Worm (Caenorhabditis elegans): Measurements from ENCODE around the gene C44C10.7.

Gene C44C10.7

ce11 chrX:11661625-11662024, 26.4 kb downstream of the C44C10.7 start, which contains the start of gene sfxn-1.5 (continued):
- no peak for TF ChIP-seq ceh-28 (tag; optimal IDR thresholded peaks at IDR 0.05)
- TF ChIP-seq T20F7.1 (GFP tag; optimal IDR thresholded peaks at IDR 0.05): peak; percentile 6
- no peak for TF ChIP-seq nhr-11 (tag; optimal IDR thresholded peaks at IDR 0.05)
- TF ChIP-seq mxl-3 (GFP tag; optimal IDR thresholded peaks at IDR 0.05): peak; percentile 55
- no peak for TF ChIP-seq F37D6.2 (tag; optimal IDR thresholded peaks at IDR 0.05)
- TF ChIP-seq nhr-10 (tag; optimal IDR thresholded peaks at IDR 0.05): peak; percentile 58
- TF ChIP-seq jun-1 (tag; optimal IDR thresholded peaks at IDR 0.05): no peak
- TF ChIP-seq lin-29 (GFP tag; IDR thresholded peaks at IDR 0.05): no peak
- TF ChIP-seq aly-2 (tag; optimal IDR thresholded peaks at IDR 0.05): no peak
- TF ChIP-seq pha-4 (GFP tag; IDR thresholded peaks at IDR 0.05): peak; percentile 29; the same call in 1 of the 2 replicates
- TF ChIP-seq pha-4 (tag; optimal IDR thresholded peaks at IDR 0.05): no peak
- no peak for TF ChIP-seq ZK546.5 (tag; optimal IDR thresholded peaks at IDR 0.05)
- TF ChIP-seq mes-2 (tag; optimal IDR thresholded peaks at IDR 0.05; ENCODE audit: poor library complexity, severe bottlenecking): peak; percentile 39
- TF ChIP-seq mdl-1 (tag; optimal IDR thresholded peaks at IDR 0.05): peak in 1 of 2 experiments; percentile 83
- TF ChIP-seq Y75B8A.6 (GFP tag; IDR thresholded peaks at IDR 0.05): no peak
- TF ChIP-seq aha-1 (tag): peak; percentile 32
- TF ChIP-seq dpl-1 (GFP tag; optimal IDR thresholded peaks at IDR 0.05): no peak
- TF ChIP-seq hlh-30 (tag; optimal IDR thresholded peaks at IDR 0.05; ENCODE audit: insufficient read depth): peak; percentile 16
- peak; percentile 97 for TF ChIP-seq pqm-1 (tag; optimal IDR thresholded peaks at IDR 0.05)
- TF ChIP-seq nhr-77 (tag; optimal IDR thresholded peaks at IDR 0.05): peak; percentile 90
- no peak for TF ChIP-seq F44E2.7 (GFP tag; IDR thresholded peaks at IDR 0.05)

ce11 chrX:11658331-11658730, 29.7 kb downstream of the C44C10.7 start, which contains the start of gene T04F8.3:
TSS of gene T04F8.3 (plus strand) at chrX:11658631.
- TF ChIP-seq ZK546.5 (tag; optimal IDR thresholded peaks at IDR 0.05) (no peak), daf-16 (GFP tag; optimal IDR thresholded peaks at IDR 0.05) (no peak), daf-16 (tag; optimal IDR thresholded peaks at IDR 0.05) (no peak), lin-1 (GFP tag; IDR thresholded peaks at IDR 0.05) (no peak)

ce11 chrX:11656519-11657006, 31.5 kb downstream of the C44C10.7 start, which contains the start of gene T04F8.2:
TSS of gene T04F8.2 (minus strand) at chrX:11656569.
- TF ChIP-seq madf-5 (GFP tag; IDR thresholded peaks at IDR 0.05): no peak
- peak; percentile 90 for TF ChIP-seq dve-1 (tag; optimal IDR thresholded peaks at IDR 0.05; ENCODE audit: insufficient read depth)
- peak; percentile 84 for TF ChIP-seq mes-2 (tag; optimal IDR thresholded peaks at IDR 0.05; ENCODE audit: poor library complexity, severe bottlenecking)
- TF ChIP-seq zip-11 (GFP tag; IDR thresholded peaks at IDR 0.05): no peak
- no peak for TF ChIP-seq jun-1 (tag; optimal IDR thresholded peaks at IDR 0.05)
- TF ChIP-seq nhr-11 (tag; optimal IDR thresholded peaks at IDR 0.05): peak; percentile 60
- TF ChIP-seq F37D6.2 (tag; optimal IDR thresholded peaks at IDR 0.05): no peak
- TF ChIP-seq hlh-11 (tag; optimal IDR thresholded peaks at IDR 0.05): peak; percentile 65
- TF ChIP-seq tra-1 (GFP tag; IDR thresholded peaks at IDR 0.05): 0 out of 2 replicates have a peak, but pooled peaks have one; percentile 21
- TF ChIP-seq zip-2 (tag; optimal IDR thresholded peaks at IDR 0.05): no peak
- TF ChIP-seq F10B5.3 (tag; optimal IDR thresholded peaks at IDR 0.05): no peak
- TF ChIP-seq daf-19 (GFP tag; conservative IDR thresholded peaks at IDR 0.05): no peak
- TF ChIP-seq aly-2 (tag; optimal IDR thresholded peaks at IDR 0.05): no peak
- TF ChIP-seq skn-1 (tag; optimal IDR thresholded peaks at IDR 0.05): no peak
- no peak for TF ChIP-seq attf-4 (tag; optimal IDR thresholded peaks at IDR 0.05)
- no peak for TF ChIP-seq spr-3 (GFP tag; optimal IDR thresholded peaks at IDR 0.05)
- no peak for TF ChIP-seq duxl-1 (tag; optimal IDR thresholded peaks at IDR 0.05; ENCODE audit: poor library complexity)
- no peak for TF ChIP-seq egl-43 (GFP tag; IDR thresholded peaks at IDR 0.05)
- no peak for TF ChIP-seq Y5F2A.4 (GFP tag; optimal IDR thresholded peaks at IDR 0.05)
- TF ChIP-seq Y48G9A.11 (GFP tag; IDR thresholded peaks at IDR 0.05): no peak
- TF ChIP-seq ceh-28 (tag; optimal IDR thresholded peaks at IDR 0.05): no peak
- TF ChIP-seq snpc-1.2 (GFP tag; IDR thresholded peaks at IDR 0.05): no peak
- TF ChIP-seq nhr-111 (GFP tag; optimal IDR thresholded peaks at IDR 0.05): no peak
- no peak for TF ChIP-seq lin-39 (tag; optimal IDR thresholded peaks at IDR 0.05)
- TF ChIP-seq ztf-11 (tag; optimal IDR thresholded peaks at IDR 0.05): no peak
- TF ChIP-seq ctbp-1 (GFP tag; IDR thresholded peaks at IDR 0.05): no peak
- no peak for TF ChIP-seq D1046.2 (GFP tag; IDR thresholded peaks at IDR 0.05)
- TF ChIP-seq madf-9 (GFP tag; conservative IDR thresholded peaks at IDR 0.05): no peak
- TF ChIP-seq lin-1 (GFP tag; IDR thresholded peaks at IDR 0.05): no peak
- TF ChIP-seq Y105C5A.15 (GFP tag; IDR thresholded peaks at IDR 0.05): no peak
- TF ChIP-seq mdl-1 (tag; optimal IDR thresholded peaks at IDR 0.05): peak; percentile 22 to 34
- no peak for TF ChIP-seq set-16 (GFP tag; IDR thresholded peaks at IDR 0.05)
